Worm (Caenorhabditis elegans): Measurements from ENCODE around the gene cutl-17.

cutl-17 gene

ce11 chrIV:9498088-9498487 is 40.8 kb upstream of the cutl-17 start, which contains the start of gene sru-4:
Gene sru-4 (plus strand): TSS chrIV:9498388.
- TF ChIP-seq mab-9 (GFP tag; IDR thresholded peaks at IDR 0.05) (no peak), ceh-90 (tag; optimal IDR thresholded peaks at IDR 0.05) (no peak), nhr-47 (tag; optimal IDR thresholded peaks at IDR 0.05) (no peak), lin-14 (GFP tag; optimal IDR thresholded peaks at IDR 0.05) (no peak), unc-130 (tag; optimal IDR thresholded peaks at IDR 0.05) (no peak), tlp-1 (tag; optimal IDR thresholded peaks at IDR 0.05) (no peak), aly-2 (tag; optimal IDR thresholded peaks at IDR 0.05) (no peak), lin-15B (tag; optimal IDR thresholded peaks at IDR 0.05) (no peak), lin-13 (GFP tag; optimal IDR thresholded peaks at IDR 0.05) (no peak), xbp-1 (tag; optimal IDR thresholded peaks at IDR 0.05) (no peak), Y116A8C.19 (tag; optimal IDR thresholded peaks at IDR 0.05; ENCODE audit: borderline replicate concordance) (no peak)

ce11 chrIV:9496306-9496705 is 39.0 kb upstream of the cutl-17 start, which contains the start of gene sru-3:
Gene sru-3 (plus strand): TSS chrIV:9496606.
- no peak for TF ChIP-seq F16B12.6 (tag; optimal IDR thresholded peaks at IDR 0.05)
- peak; percentile 25 for TF ChIP-seq nhr-85 (tag)
- TF ChIP-seq unc-62 (GFP tag; optimal IDR thresholded peaks at IDR 0.05): no peak
- no peak for TF ChIP-seq mep-1 (tag; optimal IDR thresholded peaks at IDR 0.05)
- no peak for TF ChIP-seq ceh-82 (tag; optimal IDR thresholded peaks at IDR 0.05)
- no peak for TF ChIP-seq snpc-4 (tag; optimal IDR thresholded peaks at IDR 0.05)
- no peak for TF ChIP-seq lin-14 (GFP tag; optimal IDR thresholded peaks at IDR 0.05)
- no peak for TF ChIP-seq pqm-1 (tag; optimal IDR thresholded peaks at IDR 0.05)

ce11 chrIV:9490320-9490719 is 33.0 kb upstream of the cutl-17 start, which contains the start of gene sru-6:
Gene sru-6 (plus strand): TSS chrIV:9490620.
- TF ChIP-seq nhr-28 (tag; optimal IDR thresholded peaks at IDR 0.05): no peak

- TF ChIP-seq xbp-1 (tag; optimal IDR thresholded peaks at IDR 0.05): no peak
- TF ChIP-seq pag-3 (tag; optimal IDR thresholded peaks at IDR 0.05; ENCODE audit: borderline replicate concordance, insufficient read depth): no peak
- no peak for TF ChIP-seq lir-3 (tag; optimal IDR thresholded peaks at IDR 0.05; ENCODE audit: poor library complexity)
- no peak for TF ChIP-seq nhr-84 (tag; optimal IDR thresholded peaks at IDR 0.05)
- TF ChIP-seq mep-1 (tag; optimal IDR thresholded peaks at IDR 0.05): no peak
- no peak for TF ChIP-seq irx-1 (tag; optimal IDR thresholded peaks at IDR 0.05)
- TF ChIP-seq unc-98 (GFP tag; IDR thresholded peaks at IDR 0.05): no peak
- no peak for TF ChIP-seq lin-14 (GFP tag; optimal IDR thresholded peaks at IDR 0.05)
- no peak for TF ChIP-seq C04F5.9 (tag; optimal IDR thresholded peaks at IDR 0.05)
- no peak for TF ChIP-seq ama-1 (optimal IDR thresholded peaks at IDR 0.05)
- no peak for TF ChIP-seq unc-86 (tag; optimal IDR thresholded peaks at IDR 0.05)
- no peak for TF ChIP-seq tbx-2 (tag; optimal IDR thresholded peaks at IDR 0.05)
- no peak for TF ChIP-seq ceh-88 (GFP tag; IDR thresholded peaks at IDR 0.05)
- no peak for TF ChIP-seq tlp-1 (tag; optimal IDR thresholded peaks at IDR 0.05)
- TF ChIP-seq grh-1 (GFP tag; IDR thresholded peaks at IDR 0.05): no peak
Observed at ce11 chrIV:9488315-9488714, 31.0 kb upstream of the cutl-17 start, which contains the start of gene sru-1. Gene sru-1 (plus strand): TSS chrIV:9488615.

- TF ChIP-seq elt-3 (tag; optimal IDR thresholded peaks at IDR 0.05) (no peak), mab-9 (GFP tag; IDR thresholded peaks at IDR 0.05) (no peak), sup-37 (GFP tag; optimal IDR thresholded peaks at IDR 0.05) (no peak), nhr-71 (tag; optimal IDR thresholded peaks at IDR 0.05) (no peak), egl-13 (tag; optimal IDR thresholded peaks at IDR 0.05) (no peak), lin-39 (tag; optimal IDR thresholded peaks at IDR 0.05) (no peak), nhr-90 (tag; optimal IDR thresholded peaks at IDR 0.05; ENCODE audit: poor library complexity) (no peak), ceh-8 (GFP tag; optimal IDR thresholded peaks at IDR 0.05) (no peak), aha-1 (tag; optimal IDR thresholded peaks at IDR 0.05) (no peak), snpc-4 (tag; optimal IDR thresholded peaks at IDR 0.05) (no peak), lin-35 (GFP tag; optimal IDR thresholded peaks at IDR 0.05) (no peak), unc-62 (GFP tag; optimal IDR thresholded peaks at IDR 0.05) (no peak), hlh-4 (tag; optimal IDR thresholded peaks at IDR 0.05) (no peak), skn-1 (tag; optimal IDR thresholded peaks at IDR 0.05) (no peak), rnt-1 (tag; optimal IDR thresholded peaks at IDR 0.05) (no peak), pag-3 (tag; optimal IDR thresholded peaks at IDR 0.05; ENCODE audit: borderline replicate concordance, insufficient read depth) (no peak), ztf-11 (tag; optimal IDR thresholded peaks at IDR 0.05) (no peak), pqm-1 (tag; optimal IDR thresholded peaks at IDR 0.05) (no peak), swsn-7 (tag; optimal IDR thresholded peaks at IDR 0.05) (no peak)
Observed at ce11 chrIV:9486779-9487178, 29.5 kb upstream of the cutl-17 start.

Data from whole organism, L1 larva.